Worm (Caenorhabditis elegans): ENCODE measurements around the gene C53A3.3.

DNA sequence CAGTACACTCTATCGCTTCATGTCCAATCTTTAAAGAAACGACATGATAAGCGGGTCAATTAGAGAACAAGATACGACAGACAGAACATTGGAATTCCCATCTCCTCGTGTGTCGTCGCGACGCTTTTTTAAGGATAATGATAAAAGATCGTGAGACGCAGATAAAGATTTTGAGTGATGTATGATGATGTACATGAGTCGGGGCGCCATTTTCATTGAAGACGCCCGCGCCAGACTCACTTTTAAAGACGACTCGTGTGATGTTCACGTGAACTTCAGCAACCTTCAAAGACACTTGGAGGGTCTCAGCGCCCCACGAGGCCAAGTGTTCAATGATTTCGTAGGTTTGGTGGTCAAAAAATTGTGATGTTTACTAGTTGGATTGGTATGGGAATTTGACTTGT, 12.0 kb downstream of the C53A3.3 start:
- TF ChIP-seq rec-8 (tag; optimal IDR thresholded peaks at IDR 0.05) (no peak), sptf-2 (GFP tag; optimal IDR thresholded peaks at IDR 0.05) (no peak), hmg-1.2 (GFP tag; IDR thresholded peaks at IDR 0.05) (no peak; the same call in 1 of the 2 replicates), T07F8.4 (tag; optimal IDR thresholded peaks at IDR 0.05) (no peak), tbp1 (GFP tag; optimal IDR thresholded peaks at IDR 0.05) (peak; percentile 15), madf-10 (tag; optimal IDR thresholded peaks at IDR 0.05) (no peak), hlh-12 (tag; optimal IDR thresholded peaks at IDR 0.05) (no peak), ztf-6 (GFP tag; IDR thresholded peaks at IDR 0.05) (no peak)

Data from whole organism, young adult.